Worm (Caenorhabditis elegans) whole organism, early embryonic: ENCODE results near the gene srj-44.

Source experiments
- B0310.2 ChIP-seq: sonication (generic microtip); optimal IDR thresholded peaks from 2 replicates; lab custom pipeline; 2016; ENCODE audit warnings: mild to moderate bottlenecking, missing genetic modification characterization, missing compliant biosample characterization
- F13C5.2 ChIP-seq: sonication (generic microtip); optimal IDR thresholded peaks from 2 replicates; lab custom pipeline; 2017; ENCODE audit warnings: mild to moderate bottlenecking, missing genetic modification characterization, inconsistent platforms, missing compliant biosample characterization
- aly-1 ChIP-seq: sonication (generic microtip); optimal IDR thresholded peaks from 2 replicates; lab custom pipeline; 2016; ENCODE audit warnings: missing genetic modification characterization, missing compliant biosample characterization
- ama-1 ChIP-seq: fragments of 150-350 bp; optimal IDR thresholded peaks from 2 replicates; lab custom pipeline; 2014
- ceh-13 ChIP-seq: fragments of 200-800 bp; sonication (Bioruptor generic); optimal IDR thresholded peaks from 2 replicates; lab custom pipeline; 2018; ENCODE audit warnings: mild to moderate bottlenecking, missing genetic modification characterization, missing compliant biosample characterization
- ceh-36 ChIP-seq: sonication (generic microtip); optimal IDR thresholded peaks from 2 replicates; lab custom pipeline; 2016; ENCODE audit warnings: missing genetic modification characterization, inconsistent platforms, missing compliant biosample characterization
- ets-7 ChIP-seq: sonication (generic microtip); optimal IDR thresholded peaks from 2 replicates; lab custom pipeline; 2016; ENCODE audit warnings: missing genotype, missing genetic modification characterization, missing compliant biosample characterization
- flt-1 ChIP-seq: fragments of 200-800 bp; sonication (Bioruptor generic); IDR thresholded peaks from 2 replicates; pipeline ENCODE4 v1.3.6; 2022; ENCODE audit warnings: missing genetic modification characterization, missing compliant biosample characterization
- hmbx-1 ChIP-seq: sonication (generic microtip); optimal IDR thresholded peaks from 2 replicates; lab custom pipeline; 2016; ENCODE audit warnings: mild to moderate bottlenecking, missing genetic modification characterization, missing compliant biosample characterization
- hmg-4 ChIP-seq: fragments of 200-800 bp; sonication (Bioruptor generic); optimal IDR thresholded peaks from 2 replicates; lab custom pipeline; 2018; ENCODE audit warnings: mild to moderate bottlenecking, missing genetic modification characterization, missing compliant biosample characterization
- hnd-1 ChIP-seq: sonication (generic microtip); optimal IDR thresholded peaks from 2 replicates; lab custom pipeline; 2016; ENCODE audit warnings: missing genetic modification characterization, missing compliant biosample characterization
- pes-1 ChIP-seq: fragments of 200-800 bp; sonication (Bioruptor generic); IDR thresholded peaks from 2 replicates; pipeline ENCODE4 v1.3.6; 2022; ENCODE audit warnings: missing genetic modification reagents, missing genetic modification characterization, missing compliant biosample characterization
- scrt-1 ChIP-seq: fragments of 200-800 bp; sonication (Bioruptor generic); IDR thresholded peaks from 2 replicates; pipeline ENCODE4 v1.3.6; 2022; ENCODE audit warnings: missing genetic modification characterization, missing compliant biosample characterization
- sea-1 ChIP-seq: fragments of 200-800 bp; sonication (Bioruptor generic); conservative IDR thresholded peaks from 2 replicates; pipeline ENCODE4 v1.3.6; 2022; ENCODE audit warnings: missing genetic modification characterization, missing compliant biosample characterization
- tbx-11 ChIP-seq: fragments of 200-800 bp; sonication (Bioruptor generic); IDR thresholded peaks from 2 replicates; pipeline ENCODE4 v1.3.6; 2022; ENCODE audit warnings: missing genetic modification characterization, missing compliant biosample characterization
- tbx-37 ChIP-seq: fragments of 200-800 bp; sonication (Bioruptor generic); conservative IDR thresholded peaks from 2 replicates; pipeline ENCODE4 v1.3.6; 2022; ENCODE audit warnings: missing genetic modification reagents, missing genetic modification characterization, missing compliant biosample characterization
- tra-4 ChIP-seq: sonication (generic microtip); optimal IDR thresholded peaks from 2 replicates; lab custom pipeline; 2017; ENCODE audit warnings: missing genetic modification characterization, missing compliant biosample characterization

Gene srj-44

DNA sequence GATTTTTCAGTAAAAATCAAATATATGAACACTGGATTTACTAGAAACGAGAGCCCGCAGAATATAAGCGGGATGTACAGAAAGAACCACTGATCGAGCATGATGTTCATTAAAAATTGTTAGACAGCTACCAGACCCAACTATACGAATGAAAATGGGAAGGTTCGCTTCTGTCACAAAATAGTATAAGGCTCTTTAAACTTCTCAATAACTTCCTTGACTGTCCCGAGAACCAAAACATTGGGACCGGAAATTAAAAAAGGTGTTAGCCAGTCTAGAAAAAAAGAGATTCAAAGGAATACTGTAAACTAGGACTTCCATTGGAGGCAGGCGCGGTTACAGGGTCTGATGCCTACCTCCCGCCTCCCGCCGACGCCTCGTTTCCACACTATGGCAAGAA is 12.2 kb upstream of the srj-44 start, which contains the start of gene srj-55:
Gene srj-55 (minus strand): TSS at position 101 of the 400 bp plus-strand sequence.
- TF ChIP-seq aly-1 (tag; lab: Kevin White, UChicago) = no peak
- no peak for TF ChIP-seq sea-1
- TF ChIP-seq tbx-37 (GFP tag; lab: Robert Waterston, UW) = no peak
- TF ChIP-seq hmg-4 = no peak
- no peak for TF ChIP-seq pes-1 (GFP tag; lab: Robert Waterston, UW)
- TF ChIP-seq hnd-1 (tag; lab: Kevin White, UChicago) = no peak
- no peak for TF ChIP-seq ets-7 (tag; lab: Kevin White, UChicago)
- no peak for TF ChIP-seq ceh-13 (GFP tag; lab: Kevin White, UChicago)
- no peak for TF ChIP-seq ama-1 (lab: Kevin White, UChicago)
- no peak for TF ChIP-seq flt-1
- TF ChIP-seq hmbx-1 = no peak
- no peak for TF ChIP-seq ceh-36 (tag; lab: Kevin White, UChicago)
- no peak for TF ChIP-seq B0310.2 (tag; lab: Kevin White, UChicago)
- no peak for TF ChIP-seq F13C5.2 (tag; lab: Kevin White, UChicago)
- no peak for TF ChIP-seq scrt-1
- no peak for TF ChIP-seq tra-4 (tag; lab: Kevin White, UChicago)
- no peak for TF ChIP-seq tbx-11 (GFP tag; lab: Robert Waterston, UW)

DNA sequence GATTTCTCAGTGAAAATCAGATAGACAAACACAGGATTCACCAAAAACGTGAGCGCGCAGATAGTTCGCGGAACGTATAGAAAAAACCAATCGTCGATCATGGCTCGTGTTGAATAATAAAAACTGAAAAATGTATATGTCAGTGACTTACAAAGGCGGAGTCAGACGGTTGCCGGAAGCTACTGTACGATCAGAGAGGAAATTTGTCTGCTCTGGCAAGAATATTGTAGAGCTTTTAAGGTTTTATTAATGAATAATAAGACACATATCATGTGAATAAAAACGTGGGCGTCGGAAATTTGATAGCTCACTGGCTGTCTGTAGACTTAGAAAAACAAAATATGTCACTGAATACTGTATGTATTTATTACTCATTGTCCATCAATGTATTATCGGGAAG is 9.8 kb upstream of the srj-44 start, which contains the start of gene srj-57:
Gene srj-57 (minus strand): TSS at position 101 of the 400 bp plus-strand sequence.
- TF ChIP-seq B0310.2 (tag; lab: Kevin White, UChicago) = no peak
- TF ChIP-seq hnd-1 (tag; lab: Kevin White, UChicago) = no peak

DNA sequence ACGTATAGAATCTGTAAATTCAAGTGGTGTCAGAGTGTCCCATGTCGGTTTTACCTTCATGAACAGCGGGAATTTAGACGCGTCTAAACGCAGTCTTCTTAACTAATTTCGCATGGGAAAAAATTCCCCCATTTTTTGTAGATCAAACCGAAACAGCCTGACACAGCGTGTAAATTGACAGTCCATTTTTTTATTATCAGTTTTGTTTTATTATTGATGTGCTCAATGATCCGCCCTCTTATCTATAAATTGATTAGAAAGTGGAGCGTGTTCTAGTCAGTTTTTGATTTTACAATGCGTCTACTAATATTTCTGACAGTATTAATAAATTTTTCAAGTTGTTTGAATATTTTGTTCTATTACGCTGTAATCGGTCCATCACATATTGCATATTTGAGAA is 3.4 kb upstream of the srj-44 start, which contains the start of gene ugt-53:
Gene ugt-53 (plus strand): TSS at position 273 of the 400 bp plus-strand sequence.
- no peak for TF ChIP-seq scrt-1
- no peak for TF ChIP-seq hmbx-1
- no peak for TF ChIP-seq pes-1 (GFP tag; lab: Robert Waterston, UW)
- no peak for TF ChIP-seq B0310.2 (tag; lab: Kevin White, UChicago)
- TF ChIP-seq sea-1 = no peak
- no peak for TF ChIP-seq ceh-13 (GFP tag; lab: Kevin White, UChicago)
- TF ChIP-seq hmg-4 = no peak
- no peak for TF ChIP-seq tbx-37 (GFP tag; lab: Robert Waterston, UW)
- no peak for TF ChIP-seq hnd-1 (tag; lab: Kevin White, UChicago)
- TF ChIP-seq F13C5.2 (tag; lab: Kevin White, UChicago) = no peak
- no peak for TF ChIP-seq tbx-11 (GFP tag; lab: Robert Waterston, UW)
- no peak for TF ChIP-seq ceh-36 (tag; lab: Kevin White, UChicago)
- no peak for TF ChIP-seq ets-7 (tag; lab: Kevin White, UChicago)
- no peak for TF ChIP-seq tra-4 (tag; lab: Kevin White, UChicago)
- TF ChIP-seq aly-1 (tag; lab: Kevin White, UChicago) = no peak
- TF ChIP-seq ama-1 (lab: Kevin White, UChicago) = no peak
- TF ChIP-seq flt-1 = no peak

DNA sequence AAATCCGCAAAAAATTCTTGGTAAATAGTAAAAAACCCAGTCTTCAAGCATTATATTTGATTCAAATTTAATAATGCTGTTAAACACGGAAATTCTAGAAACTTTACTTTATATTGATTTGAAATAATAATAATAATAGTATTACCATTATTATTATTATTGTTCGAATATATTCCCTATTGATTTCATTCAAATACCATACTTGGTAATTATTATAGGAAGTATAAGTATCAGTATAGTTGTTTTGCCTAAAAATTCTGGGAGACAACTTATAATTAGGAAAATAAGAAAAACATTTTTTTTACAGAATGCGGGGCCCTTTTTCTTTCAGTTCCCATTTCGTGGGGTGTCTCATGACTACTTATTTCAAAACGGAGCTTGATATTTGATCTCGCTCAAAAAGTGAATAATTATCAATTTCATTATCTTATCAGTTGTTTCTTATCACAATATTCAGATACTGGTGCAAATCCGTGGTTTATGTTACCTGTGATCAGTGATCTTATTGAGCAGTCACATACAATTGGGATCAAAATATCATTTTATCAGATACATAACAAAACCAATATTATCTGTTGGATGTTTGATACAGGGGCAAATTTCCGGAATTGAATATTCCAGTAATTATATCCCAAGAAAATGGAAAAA is 2.7 kb upstream of the srj-44 start, which contains the start of gene srj-49:
Gene srj-49 (minus strand): TSS at position 51 of the 648 bp plus-strand sequence.
- TF ChIP-seq pes-1 (GFP tag; lab: Robert Waterston, UW) (no peak), hmbx-1 (no peak), B0310.2 (tag; lab: Kevin White, UChicago) (no peak), ceh-36 (tag; lab: Kevin White, UChicago) (no peak), tra-4 (tag; lab: Kevin White, UChicago) (no peak), hnd-1 (tag; lab: Kevin White, UChicago) (no peak), sea-1 (no peak), ama-1 (lab: Kevin White, UChicago) (no peak), aly-1 (tag; lab: Kevin White, UChicago) (no peak), scrt-1 (no peak), hmg-4 (no peak), ceh-13 (GFP tag; lab: Kevin White, UChicago) (no peak)

DNA sequence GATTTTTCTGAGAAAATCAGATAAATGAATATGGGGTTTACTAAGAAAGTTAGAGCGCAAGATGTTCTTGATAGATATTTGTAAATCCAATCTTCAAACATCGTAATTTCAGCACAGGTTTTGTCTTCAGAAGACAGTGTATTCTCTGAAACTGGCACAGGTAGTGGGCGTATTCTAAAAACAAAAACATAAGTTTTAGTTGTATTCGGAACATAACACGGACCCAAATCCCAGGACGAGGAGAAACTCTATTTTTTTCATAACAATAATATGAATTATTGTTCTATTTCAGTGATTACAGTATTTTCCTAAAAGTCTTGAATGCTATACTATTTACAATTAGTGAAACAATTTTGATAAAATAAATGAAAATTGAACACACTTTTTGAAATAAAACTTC is 9.2 kb downstream of the srj-44 start, which contains the start of gene srj-45:
Gene srj-45 (minus strand): TSS at position 101 of the 400 bp plus-strand sequence.
- TF ChIP-seq hmbx-1 (no peak), hmg-4 (no peak), tra-4 (tag; lab: Kevin White, UChicago) (no peak), ceh-36 (tag; lab: Kevin White, UChicago) (no peak), scrt-1 (no peak), tbx-37 (GFP tag; lab: Robert Waterston, UW) (no peak), ceh-13 (GFP tag; lab: Kevin White, UChicago) (no peak), ama-1 (lab: Kevin White, UChicago) (no peak), ets-7 (tag; lab: Kevin White, UChicago) (no peak), pes-1 (GFP tag; lab: Robert Waterston, UW) (no peak), flt-1 (no peak), B0310.2 (tag; lab: Kevin White, UChicago) (no peak), hnd-1 (tag; lab: Kevin White, UChicago) (no peak), aly-1 (tag; lab: Kevin White, UChicago) (no peak), F13C5.2 (tag; lab: Kevin White, UChicago) (no peak), tbx-11 (GFP tag; lab: Robert Waterston, UW) (no peak), sea-1 (no peak)

DNA sequence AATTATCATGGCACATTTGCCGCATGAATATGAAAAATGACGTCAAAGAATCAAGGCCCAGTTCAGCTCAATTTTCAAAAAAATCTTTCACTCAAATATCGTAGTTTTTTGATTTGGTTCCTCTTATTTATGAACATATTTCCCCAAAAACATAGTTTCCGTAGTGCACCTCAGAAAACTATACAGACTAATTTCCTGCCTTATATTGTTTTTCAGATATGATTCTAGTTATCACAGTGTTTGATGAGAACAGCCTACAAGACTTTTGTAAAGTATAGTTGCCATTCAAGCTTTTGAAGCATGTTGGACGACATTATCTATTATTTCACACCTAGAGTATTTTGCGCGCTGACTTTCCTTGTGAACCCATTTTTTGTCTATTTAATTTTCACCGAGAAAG is 13.0 kb downstream of the srj-44 start, which contains the start of gene srj-50:
Gene srj-50 (plus strand): TSS at position 301 of the 400 bp plus-strand sequence.
- no peak for TF ChIP-seq sea-1
- TF ChIP-seq hmbx-1 = no peak
- no peak for TF ChIP-seq flt-1
- no peak for TF ChIP-seq tbx-37 (GFP tag; lab: Robert Waterston, UW)
- TF ChIP-seq ama-1 (lab: Kevin White, UChicago) = no peak

DNA sequence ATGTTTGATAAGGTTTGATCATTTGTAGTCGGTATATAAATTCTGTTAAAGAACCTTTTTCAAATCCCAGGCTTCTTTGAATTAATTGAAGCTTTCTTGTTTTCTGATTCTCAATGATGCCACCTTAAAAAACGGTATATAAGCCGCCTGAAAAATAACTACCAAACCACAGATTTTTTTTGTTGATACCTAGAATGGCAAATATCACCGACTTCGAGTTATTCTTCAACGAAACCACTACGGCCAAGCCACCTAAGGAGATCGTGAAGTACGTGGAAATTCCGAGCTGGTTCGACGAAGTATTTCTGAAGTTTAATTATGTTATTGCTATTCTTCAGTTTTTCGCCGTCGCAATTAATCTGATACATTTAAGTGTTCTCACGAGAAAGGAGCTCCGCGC is 14.9 kb downstream of the srj-44 start, which contains the start of gene srw-2:
Gene srw-2 (plus strand): TSS at position 62 of the 400 bp plus-strand sequence.
- no peak for TF ChIP-seq ets-7 (tag; lab: Kevin White, UChicago)
- TF ChIP-seq flt-1 = no peak
- no peak for TF ChIP-seq tra-4 (tag; lab: Kevin White, UChicago)
- TF ChIP-seq pes-1 (GFP tag; lab: Robert Waterston, UW) = no peak
- TF ChIP-seq F13C5.2 (tag; lab: Kevin White, UChicago) = no peak
- TF ChIP-seq scrt-1 = no peak
- TF ChIP-seq ceh-36 (tag; lab: Kevin White, UChicago) = no peak
- no peak for TF ChIP-seq B0310.2 (tag; lab: Kevin White, UChicago)
- no peak for TF ChIP-seq tbx-11 (GFP tag; lab: Robert Waterston, UW)
- TF ChIP-seq hnd-1 (tag; lab: Kevin White, UChicago) = no peak
- TF ChIP-seq ceh-13 (GFP tag; lab: Kevin White, UChicago) = no peak
- TF ChIP-seq tbx-37 (GFP tag; lab: Robert Waterston, UW) = no peak
- TF ChIP-seq ama-1 (lab: Kevin White, UChicago) = no peak
- no peak for TF ChIP-seq hmbx-1
- TF ChIP-seq hmg-4 = no peak
